Fruit fly (Drosophila melanogaster) whole organism, embryonic: Measurements from ENCODE around the gene CG17732.

Experiments
- Bgb ChIP-seq: fragments of 200-800 bp; sonication (Bioruptor generic); IDR thresholded peaks from 2 replicates; pipeline ENCODE4 v1.3.6; 2022; ENCODE audit warnings: missing biosample characterization, missing genetic modification characterization; ENCODE audit not compliant: partially characterized antibody
- CG10366 ChIP-seq: fragments of 200-800 bp; sonication (Bioruptor generic); IDR thresholded peaks from 2 replicates; pipeline ENCODE4 v1.3.6; 2022; ENCODE audit warnings: missing biosample characterization, missing genetic modification characterization
- CG10462 ChIP-seq: fragments of 200-800 bp; sonication (Bioruptor generic); optimal IDR thresholded peaks from 2 replicates; lab custom pipeline; 2016; ENCODE audit warnings: missing biosample characterization, missing genetic modification characterization
- CG12219 ChIP-seq: fragments of 200-800 bp; sonication (Bioruptor generic); optimal IDR thresholded peaks from 3 replicates; lab custom pipeline; 2018; ENCODE audit warnings: missing biosample characterization, mild to moderate bottlenecking, missing genetic modification characterization
- CG1602 ChIP-seq: fragments of 200-800 bp; sonication (Bioruptor generic); optimal IDR thresholded peaks from 3 replicates; lab custom pipeline; 2016; ENCODE audit warnings: missing biosample characterization, missing genetic modification characterization
- CG17359 ChIP-seq: fragments of 200-800 bp; sonication (Bioruptor generic); optimal IDR thresholded peaks from 3 replicates; lab custom pipeline; 2018; ENCODE audit warnings: missing biosample characterization, mild to moderate bottlenecking, missing genetic modification characterization, moderate library complexity
- CG17385 ChIP-seq: fragments of 200-800 bp; sonication (Bioruptor generic); optimal IDR thresholded peaks from 3 replicates; lab custom pipeline; 2018; ENCODE audit warnings: missing biosample characterization, mild to moderate bottlenecking, missing genetic modification characterization
- CG17568 ChIP-seq: fragments of 200-800 bp; sonication (Bioruptor generic); optimal IDR thresholded peaks from 2 replicates; lab custom pipeline; 2018; ENCODE audit warnings: missing biosample characterization, mild to moderate bottlenecking, missing genetic modification characterization, moderate library complexity
- CG18011 ChIP-seq: fragments of 200-800 bp; sonication (Bioruptor generic); optimal IDR thresholded peaks from 2 replicates; lab custom pipeline; 2017; ENCODE audit warnings: missing biosample characterization, missing genetic modification characterization, mild to moderate bottlenecking, moderate library complexity, missing genotype
- CG2116 ChIP-seq: fragments of 200-800 bp; sonication (Bioruptor generic); optimal IDR thresholded peaks from 3 replicates; lab custom pipeline; 2018; ENCODE audit warnings: missing biosample characterization, mild to moderate bottlenecking, missing genetic modification characterization
- CG2199 ChIP-seq: fragments of 200-800 bp; sonication (Bioruptor generic); IDR thresholded peaks from 3 replicates; pipeline ENCODE4 v1.3.6; 2022; ENCODE audit warnings: missing biosample characterization, missing genetic modification characterization
- CG30403 ChIP-seq: fragments of 200-800 bp; sonication (Bioruptor generic); optimal IDR thresholded peaks from 3 replicates; lab custom pipeline; 2016; ENCODE audit warnings: missing biosample characterization, missing genetic modification characterization
- CG3065 ChIP-seq: fragments of 200-800 bp; sonication (Bioruptor generic); optimal IDR thresholded peaks from 2 replicates; lab custom pipeline; 2016; ENCODE audit warnings: missing biosample characterization, missing genetic modification characterization
- CG34376 ChIP-seq: fragments of 200-800 bp; sonication (Bioruptor generic); optimal IDR thresholded peaks from 2 replicates; lab custom pipeline; 2018; ENCODE audit warnings: missing biosample characterization, mild to moderate bottlenecking, missing genetic modification characterization
- CG4282 ChIP-seq: fragments of 200-800 bp; sonication (Bioruptor generic); optimal IDR thresholded peaks from 2 replicates; lab custom pipeline; 2016; ENCODE audit warnings: missing biosample characterization, missing genetic modification characterization
- CG4730 ChIP-seq: fragments of 200-800 bp; sonication (Bioruptor generic); IDR thresholded peaks from 2 replicates; pipeline ENCODE4 v1.3.6; 2022; ENCODE audit warnings: missing biosample characterization, missing genetic modification characterization
- CG8290 ChIP-seq, 3 experiments: fragments of 200-800 bp; sonication (Bioruptor generic); optimal IDR thresholded peaks; 2 replicates each; lab custom pipeline; 2016 to 2019; ENCODE audit warnings: missing biosample characterization in 3 of 3, missing genetic modification characterization in 3 of 3, mild to moderate bottlenecking in 2 of 3, moderate library complexity in 1 of 3
- CG9727 ChIP-seq: fragments of 200-800 bp; sonication (Bioruptor generic); optimal IDR thresholded peaks from 3 replicates; lab custom pipeline; 2017; ENCODE audit warnings: missing biosample characterization, mild to moderate bottlenecking, missing genetic modification characterization
- CG9817 ChIP-seq: fragments of 200-800 bp; sonication (Bioruptor generic); optimal IDR thresholded peaks from 2 replicates; lab custom pipeline; 2018; ENCODE audit warnings: missing biosample characterization, mild to moderate bottlenecking, missing genetic modification characterization, moderate library complexity
- CoRest ChIP-seq: fragments of 200-800 bp; sonication (Bioruptor generic); optimal IDR thresholded peaks from 3 replicates; lab custom pipeline; 2018; ENCODE audit warnings: missing biosample characterization, mild to moderate bottlenecking, missing genetic modification characterization, moderate library complexity
- D ChIP-seq, 2 experiments: fragments of 200-800 bp in 1 of 2; fragments of >200 bp in 1 of 2; sonication (Bioruptor generic) in 1 of 2; optimal IDR thresholded peaks; 2 replicates in 1 of 2; 3 replicates in 1 of 2; lab custom pipeline; 2017; ENCODE audit warnings: mild to moderate bottlenecking in 1 of 2, missing biosample characterization in 1 of 2, missing genetic modification characterization in 1 of 2, missing genetic modification reagents in 1 of 2
- Dref ChIP-seq: fragments of 200-800 bp; sonication (Bioruptor generic); IDR thresholded peaks from 2 replicates; pipeline ENCODE4 v1.3.6; 2022; ENCODE audit warnings: missing biosample characterization, missing genetic modification characterization
- Hand ChIP-seq: fragments of 200-800 bp; sonication (Bioruptor generic); optimal IDR thresholded peaks from 2 replicates; lab custom pipeline; 2017; ENCODE audit warnings: mild to moderate bottlenecking, missing biosample characterization, missing genetic modification reagents, missing genetic modification characterization
- HmgD ChIP-seq: fragments of 200-800 bp; sonication (Bioruptor generic); optimal IDR thresholded peaks from 3 replicates; lab custom pipeline; 2016; ENCODE audit warnings: missing biosample characterization, missing genetic modification characterization
- Hmr ChIP-seq: fragments of 200-800 bp; sonication (Bioruptor generic); optimal IDR thresholded peaks from 3 replicates; lab custom pipeline; 2017; ENCODE audit warnings: mild to moderate bottlenecking, missing biosample characterization, missing genetic modification reagents, missing genetic modification characterization
- Hr78 ChIP-seq, 2 experiments: fragments of 200-800 bp in 1 of 2; fragments of >200 bp in 1 of 2; sonication (Bioruptor generic) in 1 of 2; optimal IDR thresholded peaks; 2 replicates each; lab custom pipeline; 2017 to 2019; ENCODE audit warnings: missing biosample characterization in 2 of 2, missing genetic modification characterization in 2 of 2, mild to moderate bottlenecking in 1 of 2, moderate library complexity in 1 of 2
- Kr ChIP-seq: fragments of 200-800 bp; sonication (Bioruptor generic); optimal IDR thresholded peaks from 2 replicates; lab custom pipeline; 2017; ENCODE audit warnings: missing biosample characterization, mild to moderate bottlenecking, missing genetic modification characterization
- Lpt ChIP-seq: fragments of >200 bp; optimal IDR thresholded peaks from 2 replicates; lab custom pipeline; 2018; ENCODE audit warnings: missing biosample characterization, missing genetic modification characterization
- Mes4 ChIP-seq: fragments of 200-800 bp; sonication (Bioruptor generic); optimal IDR thresholded peaks from 2 replicates; lab custom pipeline; 2016; ENCODE audit warnings: missing biosample characterization, missing genetic modification characterization
- NfI ChIP-seq: fragments of 200-800 bp; sonication (Bioruptor generic); optimal IDR thresholded peaks from 3 replicates; lab custom pipeline; 2018; ENCODE audit warnings: missing biosample characterization, mild to moderate bottlenecking, missing genetic modification characterization, moderate library complexity
- abd-A ChIP-seq: fragments of 200-800 bp; sonication (Bioruptor generic); optimal IDR thresholded peaks from 3 replicates; lab custom pipeline; 2019; ENCODE audit warnings: missing biosample characterization, mild to moderate bottlenecking, missing genetic modification characterization, moderate library complexity
- ash1 ChIP-seq: fragments of 200-800 bp; sonication (Bioruptor generic); optimal IDR thresholded peaks from 2 replicates; lab custom pipeline; 2018; ENCODE audit warnings: missing biosample characterization, mild to moderate bottlenecking, missing genetic modification characterization
- cas ChIP-seq: fragments of 200-800 bp; sonication (Bioruptor generic); IDR thresholded peaks from 2 replicates; pipeline ENCODE4 v1.3.6; 2022; ENCODE audit warnings: missing biosample characterization, missing genetic modification characterization
- cato ChIP-seq: fragments of 200-800 bp; sonication (Bioruptor generic); optimal IDR thresholded peaks from 2 replicates; lab custom pipeline; 2016; ENCODE audit warnings: missing biosample characterization, missing genetic modification characterization, borderline replicate concordance
- dan ChIP-seq: fragments of 200-800 bp; sonication (Bioruptor generic); IDR thresholded peaks from 2 replicates; pipeline ENCODE4 v1.3.6; 2022; ENCODE audit warnings: missing biosample characterization, missing genetic modification characterization
- danr ChIP-seq: fragments of 200-800 bp; sonication (Bioruptor generic); IDR thresholded peaks from 2 replicates; pipeline ENCODE4 v1.3.6; 2022; ENCODE audit warnings: missing biosample characterization, missing genetic modification characterization
- hkb ChIP-seq, 2 experiments: fragments of 200-800 bp in 1 of 2; fragments of >200 bp in 1 of 2; sonication (Bioruptor generic) in 1 of 2; IDR thresholded peaks in 1 of 2; optimal IDR thresholded peaks in 1 of 2; 2 replicates each; pipeline versions ENCODE4 v1.3.6 to Lab custom; 2017 to 2022; ENCODE audit warnings: missing biosample characterization in 1 of 2, missing genetic modification characterization in 1 of 2
- ken ChIP-seq: fragments of 200-800 bp; sonication (Bioruptor generic); IDR thresholded peaks from 3 replicates; pipeline ENCODE4 v1.3.6; 2022; ENCODE audit warnings: missing biosample characterization, missing genetic modification characterization
- nmo ChIP-seq: fragments of 200-800 bp; sonication (Bioruptor generic); optimal IDR thresholded peaks from 2 replicates; lab custom pipeline; 2018; ENCODE audit warnings: missing biosample characterization, mild to moderate bottlenecking, missing genetic modification characterization, moderate library complexity
- peb ChIP-seq: fragments of 200-800 bp; sonication (Bioruptor generic); IDR thresholded peaks from 2 replicates; pipeline ENCODE4 v1.3.6; 2022; ENCODE audit warnings: missing biosample characterization, missing genetic modification characterization
- run ChIP-seq: fragments of 200-800 bp; sonication (Bioruptor generic); optimal IDR thresholded peaks from 3 replicates; lab custom pipeline; 2018; ENCODE audit warnings: missing biosample characterization, mild to moderate bottlenecking, missing genetic modification characterization
- sens ChIP-seq: fragments of 200-800 bp; sonication (Bioruptor generic); peaks from one replicate; lab custom pipeline; 2016; ENCODE audit warnings: missing biosample characterization, missing genetic modification characterization
- sna ChIP-seq: fragments of 200-800 bp; sonication (Bioruptor generic); IDR thresholded peaks from 2 replicates; pipeline ENCODE4 v1.3.6; 2022; ENCODE audit warnings: missing biosample characterization, missing genetic modification characterization; ENCODE audit not compliant: partially characterized antibody
- ssp ChIP-seq: fragments of 200-800 bp; sonication (Bioruptor generic); IDR thresholded peaks from 2 replicates; pipeline ENCODE4 v1.3.6; 2022; ENCODE audit warnings: missing biosample characterization, missing genetic modification characterization
- wor ChIP-seq: fragments of 200-800 bp; sonication (Bioruptor generic); IDR thresholded peaks from 2 replicates; pipeline ENCODE4 v1.3.6; 2022; ENCODE audit warnings: missing biosample characterization, missing genetic modification characterization
- zen2 ChIP-seq: fragments of 200-800 bp; sonication (Bioruptor generic); IDR thresholded peaks from 3 replicates; pipeline ENCODE4 v1.3.6; 2022; ENCODE audit warnings: missing biosample characterization, missing genetic modification characterization; ENCODE audit not compliant: partially characterized antibody

Gene CG17732

dm6 chr3L:19961805-19962204 lies 19.7 kb upstream of the CG17732 start (continued):
- TF ChIP-seq Dref = no peak
- TF ChIP-seq CG8290 (GFP tag; optimal IDR thresholded peaks at IDR 0.05; lab: Kevin White, UChicago) = no peak
- peak in 1 of 2 experiments; percentile 52 for TF ChIP-seq CG8290 (tag; optimal IDR thresholded peaks at IDR 0.05; lab: Kevin White, UChicago)
- TF ChIP-seq Hand = peak; percentile 75
- TF ChIP-seq hkb (optimal IDR thresholded peaks at IDR 0.05; lab: Kevin White, UChicago) = no peak
- TF ChIP-seq hkb (GFP tag; IDR thresholded peaks at IDR 0.05; lab: Robert Waterston, UW) = peak; percentile 27; the same call in 1 of the 2 replicates
- peak; percentile 68 for TF ChIP-seq Hmr (GFP tag; lab: Kevin White, UChicago)
- peak; percentile 21 for TF ChIP-seq CG17385 (GFP tag; lab: Kevin White, UChicago)
- TF ChIP-seq NfI (GFP tag; lab: Kevin White, UChicago) = peak; percentile 50
- no peak for TF ChIP-seq CG18011
- TF ChIP-seq CG17568 (GFP tag; lab: Kevin White, UChicago) = peak; percentile 3
- peak; percentile 60 for TF ChIP-seq abd-A
- no peak for TF ChIP-seq D (optimal IDR thresholded peaks at IDR 0.05; lab: Kevin White, UChicago)
- no peak for TF ChIP-seq D (GFP tag; optimal IDR thresholded peaks at IDR 0.05; lab: Kevin White, UChicago)
- TF ChIP-seq CG9817 (tag; lab: Kevin White, UChicago) = peak; percentile 35
- TF ChIP-seq CG4282 = no peak
- no peak for TF ChIP-seq CG2116 (GFP tag; lab: Kevin White, UChicago)
- peak; percentile 33 for TF ChIP-seq CG17359 (tag; lab: Kevin White, UChicago)
- peak; percentile 13 for TF ChIP-seq CG12219 (GFP tag; lab: Kevin White, UChicago)
- no peak for TF ChIP-seq Bgb (GFP tag; lab: Robert Waterston, UW)
- TF ChIP-seq, all 482 proteins: peak for 50

- TF ChIP-seq run (no peak), zen2 (no peak), nmo (peak; percentile 21), Hand (peak; percentile 15), Kr (GFP tag; lab: Kevin White, UChicago) (no peak), Lpt (no peak), sna (no peak), Mes4 (no peak), cas (GFP tag; lab: Robert Waterston, UW) (no peak), CG1602 (GFP tag; lab: Kevin White, UChicago) (no peak), CG2199 (GFP tag; lab: Robert Waterston, UW) (no peak), Hmr (GFP tag; lab: Kevin White, UChicago) (peak; percentile 61), CG10366 (GFP tag; lab: Robert Waterston, UW) (no peak), ken (GFP tag; lab: Robert Waterston, UW) (no peak), CG3065 (no peak), CG4730 (GFP tag; lab: Robert Waterston, UW) (no peak), cato (GFP tag; lab: Kevin White, UChicago) (no peak), sens (GFP tag; lab: Kevin White, UChicago) (peak; percentile 52), CG17359 (tag; lab: Kevin White, UChicago) (no peak), Hr78 (GFP tag; optimal IDR thresholded peaks at IDR 0.05; lab: Kevin White, UChicago) (no peak), CoRest (tag; lab: Kevin White, UChicago) (peak; percentile 28), CG30403 (peak; percentile 3), ash1 (GFP tag; lab: Kevin White, UChicago) (no peak), CG34376 (GFP tag; lab: Kevin White, UChicago) (no peak), CG10462 (GFP tag; lab: Kevin White, UChicago) (no peak), dan (GFP tag; lab: Robert Waterston, UW) (no peak), wor (GFP tag; lab: Robert Waterston, UW) (no peak), ssp (GFP tag; lab: Robert Waterston, UW) (no peak), peb (GFP tag; lab: Robert Waterston, UW) (no peak), CG9727 (GFP tag; lab: Kevin White, UChicago) (peak; percentile 19), danr (GFP tag; lab: Robert Waterston, UW) (no peak), HmgD (no peak)
Observed at dm6 chr3L:19968725-19969598, 12.5 kb upstream of the CG17732 start.
